Worm (Caenorhabditis elegans) whole organism, young adult: Measurements from ENCODE around the gene ciao-2B.

ENCODE experiments used
- attf-6 ChIP-seq: fragments of 200-800 bp; sonication (Bioruptor generic); IDR thresholded peaks from 2 replicates; pipeline ENCODE4 v1.3.6; 2022; ENCODE audit warnings: missing genetic modification reagents, missing genetic modification characterization, missing compliant biosample characterization
- repo-1 ChIP-seq: sonication (generic microtip); optimal IDR thresholded peaks from 2 replicates; lab custom pipeline; 2017; ENCODE audit warnings: mild to moderate bottlenecking, missing genetic modification characterization, missing compliant biosample characterization

- no peak for TF ChIP-seq repo-1 (tag; lab: Kevin White, UChicago)
- TF ChIP-seq attf-6: no peak
Measured at ce11 chrIII:13476682-13477081, 37.3 kb upstream of the ciao-2B start, which contains the start of gene T27E9.6.
